Fruit fly (Drosophila melanogaster) whole organism, embryonic: Measurements from ENCODE around the gene Agpat3.

ENCODE experiments used
- Adf1 ChIP-seq: fragments of 200-800 bp; sonication (Bioruptor generic); IDR thresholded peaks from 2 replicates; pipeline ENCODE4 v1.3.6; 2022; ENCODE audit warnings: missing biosample characterization, missing genetic modification characterization
- Atf3 ChIP-seq: fragments of 200-800 bp; sonication (Bioruptor generic); optimal IDR thresholded peaks from 3 replicates; lab custom pipeline; 2016; ENCODE audit warnings: missing biosample characterization, missing genetic modification characterization
- B-H2 ChIP-seq: fragments of 200-800 bp; sonication (Bioruptor generic); optimal IDR thresholded peaks from 2 replicates; lab custom pipeline; 2018; ENCODE audit warnings: missing biosample characterization, mild to moderate bottlenecking, missing genetic modification characterization
- Bgb ChIP-seq: fragments of 200-800 bp; sonication (Bioruptor generic); IDR thresholded peaks from 2 replicates; pipeline ENCODE4 v1.3.6; 2022; ENCODE audit warnings: missing biosample characterization, missing genetic modification characterization; ENCODE audit not compliant: partially characterized antibody
- CG10431 ChIP-seq: fragments of 200-800 bp; sonication (Bioruptor generic); optimal IDR thresholded peaks from 3 replicates; lab custom pipeline; 2018; ENCODE audit warnings: missing biosample characterization, mild to moderate bottlenecking, missing genetic modification characterization
- CG12659 ChIP-seq: fragments of 200-800 bp; sonication (Bioruptor generic); optimal IDR thresholded peaks from 3 replicates; lab custom pipeline; 2017; ENCODE audit warnings: mild to moderate bottlenecking, missing biosample characterization, missing genetic modification reagents, missing genetic modification characterization
- CG12769 ChIP-seq: fragments of 200-800 bp; sonication (Bioruptor generic); optimal IDR thresholded peaks from 2 replicates; lab custom pipeline; 2019; ENCODE audit warnings: missing biosample characterization, mild to moderate bottlenecking, missing genetic modification characterization, moderate library complexity
- CG1603 ChIP-seq: fragments of 200-800 bp; sonication (Bioruptor generic); optimal IDR thresholded peaks from 2 replicates; lab custom pipeline; 2019; ENCODE audit warnings: missing biosample characterization, mild to moderate bottlenecking, missing genetic modification characterization, moderate library complexity
- CG17802 ChIP-seq: fragments of 200-800 bp; sonication (Bioruptor generic); optimal IDR thresholded peaks from 2 replicates; lab custom pipeline; 2018; ENCODE audit warnings: missing biosample characterization, mild to moderate bottlenecking, missing genetic modification characterization, moderate library complexity
- CG2120 ChIP-seq: fragments of 200-800 bp; sonication (Bioruptor generic); optimal IDR thresholded peaks from 3 replicates; lab custom pipeline; 2016; ENCODE audit warnings: missing biosample characterization, missing genetic modification characterization
- CG2678 ChIP-seq: fragments of 200-800 bp; sonication (Bioruptor generic); optimal IDR thresholded peaks from 3 replicates; lab custom pipeline; 2019; ENCODE audit warnings: missing biosample characterization, mild to moderate bottlenecking, missing genetic modification characterization, moderate library complexity
- CG32532 ChIP-seq: fragments of 200-800 bp; sonication (Bioruptor generic); IDR thresholded peaks from 2 replicates; pipeline ENCODE4 v1.3.6; 2022; ENCODE audit warnings: missing biosample characterization, missing genetic modification characterization
- CG33557 ChIP-seq: fragments of 200-800 bp; sonication (Bioruptor generic); optimal IDR thresholded peaks from 2 replicates; lab custom pipeline; 2019; ENCODE audit warnings: missing biosample characterization, mild to moderate bottlenecking, missing genetic modification characterization, moderate library complexity
- CG34422 ChIP-seq: fragments of 200-800 bp; sonication (Bioruptor generic); IDR thresholded peaks from 3 replicates; pipeline ENCODE4 v1.3.6; 2022; ENCODE audit warnings: missing biosample characterization, missing genetic modification characterization
- CG4617 ChIP-seq: fragments of 200-800 bp; sonication (Bioruptor generic); optimal IDR thresholded peaks from 3 replicates; lab custom pipeline; 2016; ENCODE audit warnings: missing biosample characterization, missing genetic modification characterization, borderline replicate concordance
- CG6654 ChIP-seq: fragments of 200-800 bp; sonication (Bioruptor generic); optimal IDR thresholded peaks from 2 replicates; lab custom pipeline; 2017; ENCODE audit warnings: missing biosample characterization, mild to moderate bottlenecking, missing genetic modification characterization
- CG8290 ChIP-seq, 3 experiments: fragments of 200-800 bp; sonication (Bioruptor generic); optimal IDR thresholded peaks; 2 replicates each; lab custom pipeline; 2016 to 2019; ENCODE audit warnings: missing biosample characterization in 3 of 3, missing genetic modification characterization in 3 of 3, mild to moderate bottlenecking in 2 of 3, moderate library complexity in 1 of 3
- Deaf1 ChIP-seq: fragments of 200-800 bp; optimal IDR thresholded peaks from 3 replicates; lab custom pipeline; 2019; ENCODE audit warnings: missing biosample characterization, mild to moderate bottlenecking, missing genetic modification characterization, moderate library complexity
- Dek ChIP-seq: fragments of 200-800 bp; sonication (Bioruptor generic); optimal IDR thresholded peaks from 3 replicates; lab custom pipeline; 2019; ENCODE audit warnings: missing biosample characterization, mild to moderate bottlenecking, missing genetic modification characterization, moderate library complexity
- Doc3 ChIP-seq: fragments of 200-800 bp; sonication (Bioruptor generic); IDR thresholded peaks from 3 replicates; pipeline ENCODE4 v1.3.6; 2022; ENCODE audit warnings: missing biosample characterization, missing genetic modification characterization; ENCODE audit not compliant: partially characterized antibody
- Ets65A ChIP-seq: fragments of 200-800 bp; sonication (Bioruptor generic); peaks from one replicate; lab custom pipeline; 2016; ENCODE audit warnings: missing biosample characterization, missing genetic modification characterization
- Fer1 ChIP-seq: fragments of 200-800 bp; sonication (Bioruptor generic); optimal IDR thresholded peaks from 2 replicates; lab custom pipeline; 2017; ENCODE audit warnings: missing biosample characterization, mild to moderate bottlenecking, missing genetic modification characterization
- H15 ChIP-seq: fragments of 200-800 bp; sonication (Bioruptor generic); IDR thresholded peaks from 3 replicates; pipeline ENCODE4 v1.3.6; 2022; ENCODE audit warnings: missing biosample characterization, missing genetic modification characterization
- HHEX ChIP-seq: fragments of 200-800 bp; sonication (Bioruptor generic); optimal IDR thresholded peaks from 3 replicates; lab custom pipeline; 2017; ENCODE audit warnings: missing biosample characterization, mild to moderate bottlenecking, missing genetic modification characterization, missing genetic modification reagents
- HmgD ChIP-seq: fragments of 200-800 bp; sonication (Bioruptor generic); optimal IDR thresholded peaks from 3 replicates; lab custom pipeline; 2016; ENCODE audit warnings: missing biosample characterization, missing genetic modification characterization
- Hmr ChIP-seq: fragments of 200-800 bp; sonication (Bioruptor generic); optimal IDR thresholded peaks from 3 replicates; lab custom pipeline; 2017; ENCODE audit warnings: mild to moderate bottlenecking, missing biosample characterization, missing genetic modification reagents, missing genetic modification characterization
- Med ChIP-seq: fragments of 200-800 bp; sonication (Bioruptor generic); peaks from one replicate; lab custom pipeline; 2016; ENCODE audit warnings: missing biosample characterization, missing genetic modification characterization, mild to moderate bottlenecking, inconsistent platforms, moderate library complexity
- Mrtf ChIP-seq: fragments of 200-800 bp; sonication (Bioruptor generic); IDR thresholded peaks from 3 replicates; pipeline ENCODE4 v1.3.6; 2022; ENCODE audit warnings: missing biosample characterization, missing genetic modification characterization
- Ptx1 ChIP-seq: fragments of 200-800 bp; sonication (Bioruptor generic); IDR thresholded peaks from 2 replicates; pipeline ENCODE4 v1.3.6; 2022; ENCODE audit warnings: missing biosample characterization, missing genetic modification characterization
- Ssrp ChIP-seq: fragments of 200-800 bp; sonication (Bioruptor generic); optimal IDR thresholded peaks from 2 replicates; lab custom pipeline; 2018; ENCODE audit warnings: missing biosample characterization, mild to moderate bottlenecking, missing genetic modification characterization, moderate library complexity
- amos ChIP-seq: fragments of 200-800 bp; sonication (Bioruptor generic); IDR thresholded peaks from 2 replicates; pipeline ENCODE4 v1.3.6; 2022; ENCODE audit warnings: missing biosample characterization, missing genetic modification characterization; ENCODE audit not compliant: partially characterized antibody
- ash1 ChIP-seq: fragments of 200-800 bp; sonication (Bioruptor generic); optimal IDR thresholded peaks from 2 replicates; lab custom pipeline; 2018; ENCODE audit warnings: missing biosample characterization, mild to moderate bottlenecking, missing genetic modification characterization
- caup ChIP-seq: fragments of 200-800 bp; sonication (Bioruptor generic); optimal IDR thresholded peaks from 3 replicates; lab custom pipeline; 2017; ENCODE audit warnings: missing biosample characterization, mild to moderate bottlenecking, missing genetic modification characterization, moderate library complexity; ENCODE audit not compliant: severe bottlenecking
- cg ChIP-seq: fragments of 200-800 bp; sonication (Bioruptor generic); optimal IDR thresholded peaks from 3 replicates; lab custom pipeline; 2019; ENCODE audit warnings: missing biosample characterization, mild to moderate bottlenecking, missing genetic modification characterization, moderate library complexity
- corto ChIP-seq: fragments of 200-800 bp; sonication (Bioruptor generic); optimal IDR thresholded peaks from 2 replicates; lab custom pipeline; 2016; ENCODE audit warnings: missing biosample characterization, mild to moderate bottlenecking, missing genetic modification characterization, moderate library complexity
- cwo ChIP-seq: fragments of 200-800 bp; sonication (Bioruptor generic); optimal IDR thresholded peaks from 3 replicates; lab custom pipeline; 2017; ENCODE audit warnings: missing biosample characterization, missing genetic modification characterization, mild to moderate bottlenecking, moderate library complexity, missing genetic modification reagents
- emc ChIP-seq: fragments of 200-800 bp; sonication (Bioruptor generic); optimal IDR thresholded peaks from 2 replicates; lab custom pipeline; 2016; ENCODE audit warnings: missing biosample characterization, missing genetic modification characterization
- fd96Cb ChIP-seq: fragments of 200-800 bp; sonication (Bioruptor generic); optimal IDR thresholded peaks from 2 replicates; lab custom pipeline; 2018; ENCODE audit warnings: missing biosample characterization, mild to moderate bottlenecking, missing genetic modification characterization, moderate library complexity
- ftz-f1 ChIP-seq: fragments of 200-800 bp; sonication (Bioruptor generic); optimal IDR thresholded peaks from 2 replicates; lab custom pipeline; 2016; ENCODE audit warnings: missing biosample characterization, missing genetic modification characterization
- gce ChIP-seq: fragments of 200-800 bp; sonication (Bioruptor generic); IDR thresholded peaks from 3 replicates; pipeline ENCODE4 v1.3.6; 2022; ENCODE audit warnings: missing biosample characterization, missing genetic modification characterization
- gem ChIP-seq: fragments of 200-800 bp; sonication (Bioruptor generic); optimal IDR thresholded peaks from 2 replicates; lab custom pipeline; 2019; ENCODE audit warnings: missing biosample characterization, mild to moderate bottlenecking, missing genetic modification characterization, moderate library complexity
- gsb ChIP-seq: fragments of 200-800 bp; sonication (Bioruptor generic); IDR thresholded peaks from 2 replicates; pipeline ENCODE4 v1.3.6; 2022; ENCODE audit warnings: missing biosample characterization, missing genetic modification characterization
- lab ChIP-seq: fragments of 200-800 bp; sonication (Bioruptor generic); optimal IDR thresholded peaks from 3 replicates; lab custom pipeline; 2017; ENCODE audit warnings: missing biosample characterization, missing genetic modification characterization, mild to moderate bottlenecking, moderate library complexity, missing genetic modification reagents
- lilli ChIP-seq: fragments of 200-800 bp; sonication (Bioruptor generic); optimal IDR thresholded peaks from 3 replicates; lab custom pipeline; 2016; ENCODE audit warnings: missing biosample characterization, missing genetic modification characterization
- org-1 ChIP-seq: fragments of 200-800 bp; sonication (Bioruptor generic); optimal IDR thresholded peaks from 2 replicates; lab custom pipeline; 2017; ENCODE audit warnings: missing biosample characterization, missing genetic modification characterization
- rib ChIP-seq: fragments of 200-800 bp; sonication (Bioruptor generic); IDR thresholded peaks from 2 replicates; pipeline ENCODE4 v1.3.6; 2022; ENCODE audit warnings: missing biosample characterization, missing genetic modification characterization
- sob ChIP-seq: fragments of 200-800 bp; sonication (Bioruptor generic); IDR thresholded peaks from 2 replicates; pipeline ENCODE4 v1.3.6; 2022; ENCODE audit warnings: missing biosample characterization, missing genetic modification characterization
- ttk ChIP-seq: fragments of 200-800 bp; sonication (Bioruptor generic); IDR thresholded peaks from 2 replicates; pipeline ENCODE4 v2.1.2; 2022; ENCODE audit warnings: missing biosample characterization, missing genetic modification characterization
- zfh1 ChIP-seq: fragments of 200-800 bp; sonication (Bioruptor generic); IDR thresholded peaks from 3 replicates; pipeline ENCODE4 v1.3.6; 2022; ENCODE audit warnings: missing biosample characterization, missing genetic modification characterization

Agpat3 gene

DNA sequence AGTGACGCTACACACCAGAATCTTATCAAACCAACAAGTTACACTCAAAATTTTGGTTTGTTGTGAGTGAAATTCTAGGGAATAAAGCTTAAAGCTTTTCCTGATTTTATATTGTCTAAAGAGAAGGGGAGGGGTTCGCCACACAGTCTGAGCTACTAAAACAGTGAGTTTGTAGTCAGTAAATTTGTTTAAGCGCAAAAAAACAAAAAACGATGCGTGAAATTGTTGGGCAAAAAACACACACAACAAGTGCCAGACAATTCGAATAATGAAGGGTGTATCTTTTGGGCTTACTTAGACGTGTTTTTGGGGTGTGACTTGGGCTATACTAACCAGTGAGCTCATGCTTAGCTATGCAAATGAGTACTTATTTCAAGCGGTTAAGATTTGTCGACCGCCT is 26.0 kb downstream of the Agpat3 start (continued):
- TF ChIP-seq fd96Cb (tag; lab: Kevin White, UChicago): no peak
- TF ChIP-seq CG34422 (GFP tag; lab: Robert Waterston, UW): no peak
- TF ChIP-seq CG10431 (GFP tag; lab: Kevin White, UChicago): no peak
- no peak for TF ChIP-seq gsb
- no peak for TF ChIP-seq Ets65A (GFP tag; lab: Kevin White, UChicago)
- TF ChIP-seq CG33557 (GFP tag; lab: Kevin White, UChicago): no peak
- TF ChIP-seq gce (GFP tag; lab: Robert Waterston, UW): no peak
- no peak for TF ChIP-seq org-1 (GFP tag; lab: Kevin White, UChicago)
- TF ChIP-seq amos (GFP tag; lab: Robert Waterston, UW): peak; percentile 31; the same call in 1 of the 2 replicates
- TF ChIP-seq gem: no peak
- no peak for TF ChIP-seq CG4617 (GFP tag; lab: Kevin White, UChicago)
- TF ChIP-seq cwo (GFP tag; lab: Kevin White, UChicago): no peak
- peak; percentile 53 for TF ChIP-seq Med (GFP tag; lab: Kevin White, UChicago)
- TF ChIP-seq CG1603 (tag; lab: Kevin White, UChicago): no peak
- no peak for TF ChIP-seq ash1 (GFP tag; lab: Kevin White, UChicago)
- TF ChIP-seq B-H2: no peak
- no peak for TF ChIP-seq Doc3 (GFP tag; lab: Robert Waterston, UW)
- TF ChIP-seq CG12769 (tag; lab: Kevin White, UChicago): peak; percentile 18
- TF ChIP-seq Mrtf (GFP tag; lab: Robert Waterston, UW): no peak
- no peak for TF ChIP-seq HmgD (GFP tag; lab: Kevin White, UChicago)
- TF ChIP-seq Atf3: no peak
- TF ChIP-seq H15 (GFP tag; lab: Robert Waterston, UW): no peak
- TF ChIP-seq corto (GFP tag; lab: Kevin White, UChicago): no peak

DNA sequence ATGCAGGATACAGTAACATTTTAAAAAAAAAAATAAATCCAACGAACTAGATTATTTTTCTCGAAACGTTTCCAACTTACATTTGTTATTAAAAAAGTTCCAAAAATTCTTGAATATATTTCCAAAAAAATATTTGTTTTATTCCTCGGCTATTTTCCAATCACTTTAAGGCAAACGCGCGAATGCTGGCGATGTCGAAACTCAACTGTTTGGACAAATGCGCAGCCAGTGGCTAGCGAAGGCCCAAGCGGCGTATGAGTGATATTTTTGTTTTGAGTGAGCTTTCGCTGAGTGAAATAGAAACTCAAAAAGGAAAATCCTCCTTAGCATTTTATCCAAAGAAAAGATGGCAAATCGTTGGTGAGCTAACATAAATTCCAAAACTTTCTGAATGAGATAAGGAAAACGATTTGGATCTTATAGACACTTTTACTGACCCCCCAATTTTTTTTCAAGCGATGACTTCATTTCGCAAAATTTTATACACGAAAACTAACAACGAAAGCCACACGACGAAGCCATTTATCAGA is 26.5 kb downstream of the Agpat3 start, which contains the start of gene ringer:
Gene ringer (minus strand): TSS at position 210 of the 530 bp plus-strand sequence.
- peak; percentile 23 for TF ChIP-seq Dek (tag; lab: Kevin White, UChicago)
- TF ChIP-seq CG6654 (GFP tag; lab: Kevin White, UChicago): no peak
- TF ChIP-seq cg (GFP tag; lab: Kevin White, UChicago): no peak
- peak; percentile 12 for TF ChIP-seq lab (GFP tag; lab: Kevin White, UChicago)
- peak; percentile 1 for TF ChIP-seq caup
- TF ChIP-seq Med (GFP tag; lab: Kevin White, UChicago): peak; percentile 58
- TF ChIP-seq Bgb (GFP tag; lab: Robert Waterston, UW): peak; percentile 21; the same call in 1 of the 2 replicates
- peak; percentile 31 for TF ChIP-seq lilli (GFP tag; lab: Kevin White, UChicago)
- peak; percentile 48 for TF ChIP-seq Hmr (GFP tag; lab: Kevin White, UChicago)
- peak; percentile 34 for TF ChIP-seq HHEX (GFP tag; lab: Kevin White, UChicago)
- TF ChIP-seq Fer1 (GFP tag; lab: Kevin White, UChicago): peak; percentile 14
- TF ChIP-seq CG32532 (GFP tag; lab: Robert Waterston, UW): peak; percentile 34; the same call in 1 of the 2 replicates
- peak; percentile 65 for TF ChIP-seq Deaf1
- TF ChIP-seq ftz-f1 (GFP tag; lab: Kevin White, UChicago): peak; percentile 9
- peak; percentile 8 for TF ChIP-seq CG12659 (GFP tag; lab: Kevin White, UChicago)
- no peak for TF ChIP-seq Ssrp (tag; lab: Kevin White, UChicago)
- TF ChIP-seq emc (GFP tag; lab: Kevin White, UChicago): no peak
- no peak for TF ChIP-seq ttk (GFP tag; lab: Robert Waterston, UW)
- TF ChIP-seq sob (GFP tag; lab: Robert Waterston, UW): 0 out of 2 replicates have a peak, but pooled peaks have one; percentile 21
- peak; percentile 29 for TF ChIP-seq CG2120 (GFP tag; lab: Kevin White, UChicago)
- TF ChIP-seq Adf1 (GFP tag; lab: Robert Waterston, UW): peak; percentile 8; the same call in 1 of the 2 replicates
- peak; percentile 16 for TF ChIP-seq CG2678 (tag; lab: Kevin White, UChicago)
- TF ChIP-seq zfh1: no peak
- TF ChIP-seq CG17802 (tag; lab: Kevin White, UChicago): no peak
- peak; percentile 47; the same call in 1 of the 2 replicates for TF ChIP-seq rib (GFP tag; lab: Robert Waterston, UW)
- TF ChIP-seq CG8290 (GFP tag; optimal IDR thresholded peaks at IDR 0.05; lab: Kevin White, UChicago): no peak
- TF ChIP-seq CG8290 (tag; optimal IDR thresholded peaks at IDR 0.05; lab: Kevin White, UChicago): peak in 1 of 2 experiments; percentile 52
- TF ChIP-seq Ptx1 (GFP tag; lab: Robert Waterston, UW): no peak
